Worm (Caenorhabditis elegans): ENCODE measurements around the gene eak-3.

The eak-3 gene

DNA sequence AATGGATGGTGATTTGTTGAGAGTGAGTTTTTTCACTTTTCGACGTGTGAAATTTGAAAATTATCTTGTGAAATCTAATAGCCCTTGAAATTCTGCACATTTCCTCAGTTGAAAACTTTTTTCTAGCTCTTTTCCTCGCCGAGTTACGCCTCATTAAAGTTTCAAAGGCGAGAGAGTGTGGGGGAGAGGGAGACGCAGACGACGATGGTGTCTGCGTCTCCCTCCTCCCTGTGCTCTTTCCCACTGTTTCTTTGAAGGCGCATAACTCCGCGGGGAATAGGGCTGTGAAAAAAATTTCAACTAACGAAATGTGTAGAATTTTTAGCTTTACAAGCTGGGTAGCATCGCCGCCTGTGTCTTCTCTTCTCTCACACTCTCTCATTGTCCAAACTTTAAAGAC lies 10.0 kb downstream of the eak-3 start:
- no peak for TF ChIP-seq hlh-1 (tag; optimal IDR thresholded peaks at IDR 0.05)
- TF ChIP-seq ceh-39 (tag; optimal IDR thresholded peaks at IDR 0.05), result no peak
- TF ChIP-seq snpc-4 (tag; optimal IDR thresholded peaks at IDR 0.05), result no peak
- no peak for TF ChIP-seq elt-1 (tag; optimal IDR thresholded peaks at IDR 0.05; ENCODE audit: borderline replicate concordance, insufficient read depth)
- TF ChIP-seq cnd-1 (tag; optimal IDR thresholded peaks at IDR 0.05), result no peak
- TF ChIP-seq mab-5 (tag; optimal IDR thresholded peaks at IDR 0.05), result no peak
- TF ChIP-seq ztf-11 (tag; optimal IDR thresholded peaks at IDR 0.05), result no peak
- no peak for TF ChIP-seq ham-2 (GFP tag; optimal IDR thresholded peaks at IDR 0.05)
- no peak for TF ChIP-seq drap-1 (GFP tag; optimal IDR thresholded peaks at IDR 0.05)
- TF ChIP-seq nhr-237 (tag; optimal IDR thresholded peaks at IDR 0.05), result no peak
- TF ChIP-seq lin-13 (tag; optimal IDR thresholded peaks at IDR 0.05), result no peak
- no peak for TF ChIP-seq ces-1 (GFP tag; optimal IDR thresholded peaks at IDR 0.05)
- TF ChIP-seq nhr-76 (tag; optimal IDR thresholded peaks at IDR 0.05), result no peak
- no peak for TF ChIP-seq M03D4.4 (tag; optimal IDR thresholded peaks at IDR 0.05)
- TF ChIP-seq unc-62 (GFP tag; optimal IDR thresholded peaks at IDR 0.05), result no peak

DNA sequence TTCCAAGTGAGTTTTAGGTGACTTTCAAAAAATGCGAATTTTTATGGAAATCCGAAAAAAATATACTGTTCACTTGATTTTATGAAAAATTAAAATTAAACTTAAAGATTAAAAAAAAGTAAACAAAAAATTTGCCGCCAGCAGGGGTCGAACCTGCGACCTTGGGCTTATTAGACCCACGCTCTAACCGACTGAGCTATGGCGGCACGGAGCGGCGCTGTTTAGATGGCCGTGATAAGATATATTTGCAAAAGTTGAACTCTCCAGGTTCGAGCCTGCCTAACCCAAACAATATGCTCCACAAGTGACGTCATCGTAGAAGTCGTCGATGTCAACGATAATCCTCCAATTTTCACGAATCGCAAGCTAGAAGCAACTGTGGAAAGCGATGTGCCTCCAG lies 11.7 kb downstream of the eak-3 start:
- TF ChIP-seq elt-3 (tag; optimal IDR thresholded peaks at IDR 0.05) (no peak), tbx-8 (GFP tag; optimal IDR thresholded peaks at IDR 0.05) (no peak), mep-1 (tag; optimal IDR thresholded peaks at IDR 0.05) (no peak), bed-3 (GFP tag; optimal IDR thresholded peaks at IDR 0.05) (no peak), lin-32 (GFP tag; optimal IDR thresholded peaks at IDR 0.05) (no peak), lsy-2 (tag; optimal IDR thresholded peaks at IDR 0.05) (no peak), nhr-28 (tag; optimal IDR thresholded peaks at IDR 0.05) (no peak)

DNA sequence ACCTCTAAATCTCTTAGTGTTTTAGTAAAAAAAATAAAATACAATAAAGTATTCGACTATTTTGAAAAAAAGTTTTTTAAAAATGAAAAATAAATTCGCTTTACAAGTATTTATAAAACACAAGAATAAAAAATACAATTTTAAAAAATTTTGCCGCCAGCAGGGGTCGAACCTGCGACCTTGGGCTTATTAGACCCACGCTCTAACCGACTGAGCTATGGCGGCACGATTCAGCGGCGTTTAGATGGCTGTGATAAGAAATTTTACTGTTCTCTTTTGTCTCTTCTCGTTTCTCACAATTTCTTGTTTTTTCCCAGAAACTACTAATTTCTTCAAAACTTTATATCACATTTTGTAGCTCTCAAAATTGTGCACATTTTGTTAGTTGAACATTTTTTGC lies 13.2 kb downstream of the eak-3 start:
- TF ChIP-seq elt-3 (tag; optimal IDR thresholded peaks at IDR 0.05), result no peak
- TF ChIP-seq lin-32 (GFP tag; optimal IDR thresholded peaks at IDR 0.05), result no peak
- TF ChIP-seq tbx-8 (GFP tag; optimal IDR thresholded peaks at IDR 0.05), result no peak
- no peak for TF ChIP-seq lsy-2 (tag; optimal IDR thresholded peaks at IDR 0.05)
- no peak for TF ChIP-seq cnd-1 (tag; optimal IDR thresholded peaks at IDR 0.05)
- TF ChIP-seq mep-1 (tag; optimal IDR thresholded peaks at IDR 0.05), result no peak
- TF ChIP-seq M03D4.4 (tag; optimal IDR thresholded peaks at IDR 0.05), result no peak
- TF ChIP-seq sem-2 (GFP tag; optimal IDR thresholded peaks at IDR 0.05), result no peak
- TF ChIP-seq unc-62 (GFP tag; optimal IDR thresholded peaks at IDR 0.05), result no peak
- TF ChIP-seq ceh-39 (tag; optimal IDR thresholded peaks at IDR 0.05), result no peak
- no peak for TF ChIP-seq ham-2 (GFP tag; optimal IDR thresholded peaks at IDR 0.05)
- no peak for TF ChIP-seq nhr-76 (tag; optimal IDR thresholded peaks at IDR 0.05)
- TF ChIP-seq ceh-83 (GFP tag; optimal IDR thresholded peaks at IDR 0.05), result no peak
- TF ChIP-seq unc-39 (tag; optimal IDR thresholded peaks at IDR 0.05), result no peak
- no peak for TF ChIP-seq drap-1 (GFP tag; optimal IDR thresholded peaks at IDR 0.05)
- no peak for TF ChIP-seq lin-13 (tag; optimal IDR thresholded peaks at IDR 0.05)
- TF ChIP-seq elt-1 (tag; optimal IDR thresholded peaks at IDR 0.05; ENCODE audit: borderline replicate concordance, insufficient read depth), result no peak

DNA sequence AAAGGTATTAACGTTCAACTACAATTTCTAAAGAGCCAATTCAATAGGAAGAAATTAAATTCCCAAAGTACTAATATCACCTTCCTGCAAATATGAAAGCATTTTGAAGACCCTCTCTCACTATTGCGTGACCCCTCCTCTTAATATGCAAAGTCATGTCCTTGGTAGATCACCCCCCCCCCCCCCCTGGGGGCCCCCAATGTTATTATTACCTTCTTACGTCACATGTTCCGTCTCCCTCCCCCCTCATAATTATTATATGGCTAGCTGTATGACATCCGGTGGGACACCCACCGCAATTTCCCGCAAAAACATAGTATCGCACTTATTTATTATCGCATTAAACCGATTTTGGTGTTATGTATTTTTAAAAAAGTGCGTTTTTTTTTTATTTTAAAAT lies 14.4 kb downstream of the eak-3 start:
- TF ChIP-seq zip-8 (tag; optimal IDR thresholded peaks at IDR 0.05) (peak; percentile 55), mep-1 (tag; optimal IDR thresholded peaks at IDR 0.05) (no peak), sem-2 (GFP tag; optimal IDR thresholded peaks at IDR 0.05) (no peak), sptf-1 (tag; optimal IDR thresholded peaks at IDR 0.05) (peak; percentile 50), elt-1 (tag; optimal IDR thresholded peaks at IDR 0.05; ENCODE audit: borderline replicate concordance, insufficient read depth) (no peak), mls-2 (tag; optimal IDR thresholded peaks at IDR 0.05) (peak; percentile 30), nhr-2 (tag; optimal IDR thresholded peaks at IDR 0.05) (peak; percentile 73)

DNA sequence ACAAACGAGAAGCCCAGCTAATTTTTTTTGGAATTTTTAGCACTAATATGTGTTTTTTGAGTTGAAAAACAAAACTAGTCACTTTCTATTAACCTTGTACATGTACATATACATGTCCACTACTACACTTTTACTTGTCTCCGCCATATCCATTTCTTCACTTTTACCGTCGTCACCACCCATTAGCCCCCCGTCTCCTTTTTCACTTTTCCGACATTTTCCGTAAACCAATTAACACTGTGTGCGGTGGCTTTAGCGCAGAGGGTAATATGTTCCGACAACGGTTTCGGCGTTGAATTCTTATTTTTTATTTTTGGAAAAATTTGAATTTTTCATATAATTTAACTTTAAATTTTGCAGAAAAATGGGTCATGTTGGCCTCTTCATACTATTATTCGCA lies 24.7 kb downstream of the eak-3 start, which contains the start of gene cdh-12:
Gene cdh-12, plus strand, starts transcription at position 365 of the 400 bp plus-strand sequence.
- TF ChIP-seq ceh-83 (GFP tag; optimal IDR thresholded peaks at IDR 0.05), result no peak
- TF ChIP-seq blmp-1 (tag; optimal IDR thresholded peaks at IDR 0.05), result peak; percentile 65

DNA sequence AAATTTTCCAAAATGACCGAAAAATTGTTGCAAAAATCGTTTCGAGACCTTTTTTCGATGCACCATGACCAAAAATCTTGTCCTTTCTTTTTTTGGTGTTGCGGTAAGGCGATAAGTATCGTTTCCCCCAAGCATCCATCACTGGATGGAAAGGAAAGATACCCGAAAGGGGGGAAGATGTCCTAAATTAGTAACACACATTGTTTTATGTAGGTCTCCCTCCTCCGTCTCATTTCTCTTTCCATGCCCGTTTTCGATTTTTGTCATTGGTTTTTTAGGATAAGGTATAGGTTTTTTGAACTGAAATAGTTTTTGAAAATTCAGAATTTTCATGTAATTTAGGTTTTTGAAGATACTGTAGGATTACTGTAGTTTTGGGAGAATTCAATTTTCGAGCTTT lies 26.9 kb downstream of the eak-3 start:
- TF ChIP-seq bed-3 (GFP tag; optimal IDR thresholded peaks at IDR 0.05) (no peak), cnd-1 (tag; optimal IDR thresholded peaks at IDR 0.05) (no peak), zip-8 (tag; optimal IDR thresholded peaks at IDR 0.05) (no peak), M03D4.4 (tag; optimal IDR thresholded peaks at IDR 0.05) (no peak), drap-1 (GFP tag; optimal IDR thresholded peaks at IDR 0.05) (no peak), ham-2 (GFP tag; optimal IDR thresholded peaks at IDR 0.05) (no peak), unc-39 (tag; optimal IDR thresholded peaks at IDR 0.05) (no peak), unc-120 (tag; optimal IDR thresholded peaks at IDR 0.05; ENCODE audit: poor library complexity, severe bottlenecking) (no peak), nhr-28 (tag; optimal IDR thresholded peaks at IDR 0.05) (no peak), ztf-11 (tag; optimal IDR thresholded peaks at IDR 0.05) (no peak), nhr-237 (tag; optimal IDR thresholded peaks at IDR 0.05) (no peak), mls-2 (tag; optimal IDR thresholded peaks at IDR 0.05) (no peak)
